Fruit fly (Drosophila melanogaster) whole organism, embryonic: ENCODE measurements around the gene kirre.

Experiments used
- Atf6 ChIP-seq: fragments of 200-800 bp; sonication (Bioruptor generic); IDR thresholded peaks from 2 replicates; pipeline ENCODE4 v1.3.6; 2022; ENCODE audit warnings: missing biosample characterization, missing genetic modification characterization
- Bgb ChIP-seq: fragments of 200-800 bp; sonication (Bioruptor generic); IDR thresholded peaks from 2 replicates; pipeline ENCODE4 v1.3.6; 2022; ENCODE audit warnings: missing biosample characterization, missing genetic modification characterization; ENCODE audit not compliant: partially characterized antibody
- CG10979 ChIP-seq: fragments of 200-800 bp; sonication (Bioruptor generic); optimal IDR thresholded peaks from 2 replicates; lab custom pipeline; 2018; ENCODE audit warnings: missing biosample characterization, mild to moderate bottlenecking, missing genetic modification characterization, moderate library complexity
- CG11093 ChIP-seq: fragments of 200-800 bp; sonication (Bioruptor generic); IDR thresholded peaks from 3 replicates; pipeline ENCODE4 v1.3.6; 2022; ENCODE audit warnings: missing biosample characterization, missing genetic modification characterization
- CG11560 ChIP-seq: fragments of 200-800 bp; sonication (Bioruptor generic); IDR thresholded peaks from 3 replicates; pipeline ENCODE4 v1.3.6; 2022; ENCODE audit warnings: missing biosample characterization, missing genetic modification characterization
- CG11723 ChIP-seq: fragments of 200-800 bp; sonication (Bioruptor generic); optimal IDR thresholded peaks from 2 replicates; lab custom pipeline; 2017; ENCODE audit warnings: missing biosample characterization, mild to moderate bottlenecking, missing genetic modification characterization
- CG12942 ChIP-seq: fragments of 200-800 bp; sonication (Bioruptor generic); optimal IDR thresholded peaks from 3 replicates; lab custom pipeline; 2016; ENCODE audit warnings: missing biosample characterization, missing genetic modification characterization
- CG13424 ChIP-seq: fragments of 200-800 bp; sonication (Bioruptor generic); optimal IDR thresholded peaks from 2 replicates; lab custom pipeline; 2019; ENCODE audit warnings: missing biosample characterization, mild to moderate bottlenecking, missing genetic modification characterization, moderate library complexity
- CG13624 ChIP-seq: fragments of 200-800 bp; sonication (Bioruptor generic); optimal IDR thresholded peaks from 2 replicates; lab custom pipeline; 2016; ENCODE audit warnings: missing biosample characterization, missing genetic modification characterization
- CG16813 ChIP-seq: fragments of 200-800 bp; sonication (Bioruptor generic); IDR thresholded peaks from 3 replicates; pipeline ENCODE4 v1.3.6; 2022; ENCODE audit warnings: missing biosample characterization, missing genetic modification characterization; ENCODE audit not compliant: partially characterized antibody
- CG17802 ChIP-seq: fragments of 200-800 bp; sonication (Bioruptor generic); optimal IDR thresholded peaks from 2 replicates; lab custom pipeline; 2018; ENCODE audit warnings: missing biosample characterization, mild to moderate bottlenecking, missing genetic modification characterization, moderate library complexity
- CG18011 ChIP-seq: fragments of 200-800 bp; sonication (Bioruptor generic); optimal IDR thresholded peaks from 2 replicates; lab custom pipeline; 2017; ENCODE audit warnings: missing biosample characterization, missing genetic modification characterization, mild to moderate bottlenecking, moderate library complexity, missing genotype
- CG2875 ChIP-seq: fragments of 200-800 bp; sonication (Bioruptor generic); optimal IDR thresholded peaks from 2 replicates; lab custom pipeline; 2017; ENCODE audit warnings: missing biosample characterization, mild to moderate bottlenecking, missing genetic modification characterization, missing genetic modification reagents
- CG2889 ChIP-seq: fragments of 200-800 bp; sonication (Bioruptor generic); IDR thresholded peaks from 3 replicates; pipeline ENCODE4 v1.3.6; 2022; ENCODE audit warnings: missing biosample characterization, missing genetic modification characterization
- CG31388 ChIP-seq: fragments of 200-800 bp; sonication (Bioruptor generic); optimal IDR thresholded peaks from 2 replicates; lab custom pipeline; 2016; ENCODE audit warnings: missing biosample characterization, missing genetic modification characterization
- CG33557 ChIP-seq: fragments of 200-800 bp; sonication (Bioruptor generic); optimal IDR thresholded peaks from 2 replicates; lab custom pipeline; 2019; ENCODE audit warnings: missing biosample characterization, mild to moderate bottlenecking, missing genetic modification characterization, moderate library complexity
- CG34376 ChIP-seq: fragments of 200-800 bp; sonication (Bioruptor generic); optimal IDR thresholded peaks from 2 replicates; lab custom pipeline; 2018; ENCODE audit warnings: missing biosample characterization, mild to moderate bottlenecking, missing genetic modification characterization
- CG34422 ChIP-seq: fragments of 200-800 bp; sonication (Bioruptor generic); IDR thresholded peaks from 3 replicates; pipeline ENCODE4 v1.3.6; 2022; ENCODE audit warnings: missing biosample characterization, missing genetic modification characterization
- CG42726 ChIP-seq: fragments of 200-800 bp; sonication (Bioruptor generic); IDR thresholded peaks from 2 replicates; pipeline ENCODE4 v1.3.6; 2022; ENCODE audit warnings: missing biosample characterization, missing genetic modification characterization; ENCODE audit not compliant: partially characterized antibody
- CG4360 ChIP-seq: fragments of 200-800 bp; sonication (Bioruptor generic); IDR thresholded peaks from 2 replicates; pipeline ENCODE4 v1.3.6; 2022; ENCODE audit warnings: missing biosample characterization, missing genetic modification characterization
- CG6654 ChIP-seq: fragments of 200-800 bp; sonication (Bioruptor generic); optimal IDR thresholded peaks from 2 replicates; lab custom pipeline; 2017; ENCODE audit warnings: missing biosample characterization, mild to moderate bottlenecking, missing genetic modification characterization
- CG6683 ChIP-seq: fragments of 200-800 bp; sonication (Bioruptor generic); optimal IDR thresholded peaks from 2 replicates; lab custom pipeline; 2017; ENCODE audit warnings: missing biosample characterization, mild to moderate bottlenecking, missing genetic modification characterization, missing genetic modification reagents
- CG7786 ChIP-seq: fragments of 200-800 bp; sonication (Bioruptor generic); optimal IDR thresholded peaks from 2 replicates; lab custom pipeline; 2016; ENCODE audit warnings: missing biosample characterization, missing genetic modification characterization
- CG8281 ChIP-seq: fragments of 200-800 bp; sonication (Bioruptor generic); optimal IDR thresholded peaks from 2 replicates; lab custom pipeline; 2018; ENCODE audit warnings: missing biosample characterization, mild to moderate bottlenecking, missing genetic modification characterization, moderate library complexity
- CG8290 ChIP-seq, 3 experiments: fragments of 200-800 bp; sonication (Bioruptor generic); optimal IDR thresholded peaks; 2 replicates each; lab custom pipeline; 2016 to 2019; ENCODE audit warnings: missing biosample characterization in 3 of 3, missing genetic modification characterization in 3 of 3, mild to moderate bottlenecking in 2 of 3, moderate library complexity in 1 of 3
- CG9817 ChIP-seq: fragments of 200-800 bp; sonication (Bioruptor generic); optimal IDR thresholded peaks from 2 replicates; lab custom pipeline; 2018; ENCODE audit warnings: missing biosample characterization, mild to moderate bottlenecking, missing genetic modification characterization, moderate library complexity
- D19A ChIP-seq: fragments of 200-800 bp; optimal IDR thresholded peaks from 3 replicates; lab custom pipeline; 2019; ENCODE audit warnings: missing biosample characterization, mild to moderate bottlenecking, missing genetic modification characterization, moderate library complexity
- HLHmδ ChIP-seq: fragments of 200-800 bp; sonication (Bioruptor generic); optimal IDR thresholded peaks from 2 replicates; lab custom pipeline; 2018; ENCODE audit warnings: missing biosample characterization, mild to moderate bottlenecking, missing genetic modification characterization, moderate library complexity
- Hmr ChIP-seq: fragments of 200-800 bp; sonication (Bioruptor generic); optimal IDR thresholded peaks from 3 replicates; lab custom pipeline; 2017; ENCODE audit warnings: mild to moderate bottlenecking, missing biosample characterization, missing genetic modification reagents, missing genetic modification characterization
- Oli ChIP-seq: fragments of 200-800 bp; sonication (Bioruptor generic); optimal IDR thresholded peaks from 2 replicates; lab custom pipeline; 2018; ENCODE audit warnings: missing biosample characterization, mild to moderate bottlenecking, missing genetic modification characterization, moderate library complexity
- Ptx1 ChIP-seq: fragments of 200-800 bp; sonication (Bioruptor generic); IDR thresholded peaks from 2 replicates; pipeline ENCODE4 v1.3.6; 2022; ENCODE audit warnings: missing biosample characterization, missing genetic modification characterization
- Rfx ChIP-seq: fragments of 200-800 bp; sonication (Bioruptor generic); IDR thresholded peaks from 2 replicates; pipeline ENCODE4 v1.3.6; 2022; ENCODE audit warnings: missing biosample characterization, missing genetic modification characterization
- Scr ChIP-seq: fragments of 200-800 bp; sonication (Bioruptor generic); IDR thresholded peaks from 2 replicates; pipeline ENCODE4 v1.3.6; 2022; ENCODE audit warnings: missing biosample characterization, missing genetic modification characterization; ENCODE audit not compliant: partially characterized antibody
- Sry-δ ChIP-seq: fragments of 200-800 bp; sonication (Bioruptor generic); optimal IDR thresholded peaks from 2 replicates; lab custom pipeline; 2016; ENCODE audit warnings: missing biosample characterization, missing genetic modification characterization
- Stat92E ChIP-seq, 3 experiments: fragments of >200 bp in 2 of 3; fragments of 200-800 bp in 1 of 3; sonication (Bioruptor generic) in 1 of 3; optimal IDR thresholded peaks; 2 replicates each; lab custom pipeline; 2017 to 2019; ENCODE audit warnings: missing biosample characterization in 3 of 3, missing genetic modification characterization in 3 of 3, mild to moderate bottlenecking in 1 of 3, moderate library complexity in 1 of 3
- ap ChIP-seq: fragments of 200-800 bp; sonication (Bioruptor generic); IDR thresholded peaks from 2 replicates; pipeline ENCODE4 v1.3.6; 2022; ENCODE audit warnings: missing biosample characterization, missing genetic modification characterization
- cato ChIP-seq: fragments of 200-800 bp; sonication (Bioruptor generic); optimal IDR thresholded peaks from 2 replicates; lab custom pipeline; 2016; ENCODE audit warnings: missing biosample characterization, missing genetic modification characterization, borderline replicate concordance
- exex ChIP-seq: fragments of 200-800 bp; sonication (Bioruptor generic); optimal IDR thresholded peaks from 4 replicates; lab custom pipeline; 2018; ENCODE audit warnings: missing biosample characterization, mild to moderate bottlenecking, missing genetic modification characterization, moderate library complexity
- gsb ChIP-seq: fragments of 200-800 bp; sonication (Bioruptor generic); IDR thresholded peaks from 2 replicates; pipeline ENCODE4 v1.3.6; 2022; ENCODE audit warnings: missing biosample characterization, missing genetic modification characterization
- gt ChIP-seq: fragments of 200-800 bp; sonication (Bioruptor generic); IDR thresholded peaks from 2 replicates; pipeline ENCODE4 v1.3.6; 2022; ENCODE audit warnings: missing biosample characterization, missing genetic modification characterization
- klu ChIP-seq: fragments of 200-800 bp; sonication (Bioruptor generic); IDR thresholded peaks from 2 replicates; pipeline ENCODE4 v1.3.6; 2022; ENCODE audit warnings: missing biosample characterization, missing genetic modification characterization
- mam ChIP-seq: fragments of 200-800 bp; sonication (Bioruptor generic); optimal IDR thresholded peaks from 3 replicates; lab custom pipeline; 2016; ENCODE audit warnings: missing biosample characterization, missing genetic modification characterization
- org-1 ChIP-seq: fragments of 200-800 bp; sonication (Bioruptor generic); optimal IDR thresholded peaks from 2 replicates; lab custom pipeline; 2017; ENCODE audit warnings: missing biosample characterization, missing genetic modification characterization
- rib ChIP-seq: fragments of 200-800 bp; sonication (Bioruptor generic); IDR thresholded peaks from 2 replicates; pipeline ENCODE4 v1.3.6; 2022; ENCODE audit warnings: missing biosample characterization, missing genetic modification characterization
- so ChIP-seq: fragments of 200-800 bp; sonication (Bioruptor generic); IDR thresholded peaks from 3 replicates; pipeline ENCODE4 v1.3.6; 2022; ENCODE audit warnings: missing biosample characterization, missing genetic modification characterization
- ssp ChIP-seq: fragments of 200-800 bp; sonication (Bioruptor generic); IDR thresholded peaks from 2 replicates; pipeline ENCODE4 v1.3.6; 2022; ENCODE audit warnings: missing biosample characterization, missing genetic modification characterization
- trh ChIP-seq: fragments of 200-800 bp; sonication (Bioruptor generic); optimal IDR thresholded peaks from 2 replicates; lab custom pipeline; 2016; ENCODE audit warnings: missing biosample characterization, missing genetic modification characterization
- ttk ChIP-seq: fragments of 200-800 bp; sonication (Bioruptor generic); IDR thresholded peaks from 2 replicates; pipeline ENCODE4 v2.1.2; 2022; ENCODE audit warnings: missing biosample characterization, missing genetic modification characterization
- wek ChIP-seq: fragments of 200-800 bp; sonication (Bioruptor generic); optimal IDR thresholded peaks from 3 replicates; lab custom pipeline; 2018; ENCODE audit warnings: missing biosample characterization, mild to moderate bottlenecking, missing genetic modification characterization, moderate library complexity
- zen ChIP-seq: fragments of 200-800 bp; sonication (Bioruptor generic); optimal IDR thresholded peaks from 3 replicates; lab custom pipeline; 2018; ENCODE audit warnings: missing biosample characterization, mild to moderate bottlenecking, missing genetic modification characterization, moderate library complexity

Gene kirre

DNA sequence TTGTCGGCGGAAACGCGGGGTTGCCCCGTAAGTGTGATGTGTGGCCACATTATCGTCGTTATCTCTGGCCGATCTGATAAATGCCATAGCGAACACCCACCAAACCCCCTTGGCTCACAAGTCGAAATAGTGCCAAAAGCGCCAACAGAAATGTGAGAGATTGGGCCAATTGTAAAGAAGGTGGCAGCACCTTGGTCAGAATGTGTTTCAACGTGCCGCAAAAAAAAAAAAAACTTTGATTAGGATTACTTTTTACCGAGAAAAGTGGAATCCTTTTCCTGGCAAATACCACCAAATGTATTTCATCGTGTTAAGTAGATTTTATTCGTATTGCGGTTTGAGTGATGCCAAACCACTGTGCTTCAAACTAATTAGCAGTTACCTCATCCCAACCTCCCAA, 2.8 kb downstream of the kirre start (continued):
- peak; percentile 44 for TF ChIP-seq CG12942 (GFP tag; lab: Kevin White, UChicago)
- TF ChIP-seq Stat92E (GFP tag; optimal IDR thresholded peaks at IDR 0.05; lab: Kevin White, UChicago), result no peak
- peak; percentile 31 for TF ChIP-seq CG6654 (GFP tag; lab: Kevin White, UChicago)
- TF ChIP-seq exex (tag; lab: Kevin White, UChicago), result peak; percentile 85
- peak; percentile 89 for TF ChIP-seq rib
- TF ChIP-seq CG9817 (tag; lab: Kevin White, UChicago), result peak; percentile 69
- TF ChIP-seq Ptx1 (GFP tag; lab: Robert Waterston, UW), result peak; percentile 90
- TF ChIP-seq CG34422 (GFP tag; lab: Robert Waterston, UW), result peak; percentile 85
- TF ChIP-seq CG31388 (GFP tag; lab: Kevin White, UChicago), result peak; percentile 0
- TF ChIP-seq so (GFP tag; lab: Robert Waterston, UW), result peak; percentile 85
- no peak for TF ChIP-seq CG16813 (GFP tag; lab: Robert Waterston, UW)
- TF ChIP-seq CG10979 (tag; lab: Kevin White, UChicago), result peak; percentile 5
- TF ChIP-seq gsb (GFP tag; lab: Robert Waterston, UW), result peak; percentile 91
- peak; percentile 77; the same call in 2 of the 3 replicates for TF ChIP-seq CG11093
- peak; percentile 95 for TF ChIP-seq Rfx (GFP tag; lab: Robert Waterston, UW)
- peak; percentile 69 for TF ChIP-seq org-1 (GFP tag; lab: Kevin White, UChicago)
- TF ChIP-seq CG6683 (GFP tag; lab: Kevin White, UChicago), result peak; percentile 56
- TF ChIP-seq CG42726 (GFP tag; lab: Robert Waterston, UW), result no peak
- TF ChIP-seq CG7786 (GFP tag; lab: Kevin White, UChicago), result peak; percentile 85
- TF ChIP-seq CG2875, result peak; percentile 48
- TF ChIP-seq cato (GFP tag; lab: Kevin White, UChicago), result no peak
- no peak for TF ChIP-seq CG33557 (GFP tag; lab: Kevin White, UChicago)
- TF ChIP-seq ssp (GFP tag; lab: Robert Waterston, UW), result peak; percentile 69
- no peak for TF ChIP-seq wek (GFP tag; lab: Kevin White, UChicago)
- TF ChIP-seq klu (GFP tag; lab: Robert Waterston, UW), result peak; percentile 77
- TF ChIP-seq gt (GFP tag; lab: Robert Waterston, UW), result no peak; the same call in 1 of the 2 replicates
- peak; percentile 81 for TF ChIP-seq CG13624 (GFP tag; lab: Kevin White, UChicago)
- TF ChIP-seq ap (GFP tag; lab: Robert Waterston, UW), result peak; percentile 79
- peak; percentile 43 for TF ChIP-seq Sry-δ (GFP tag; lab: Kevin White, UChicago)
- TF ChIP-seq CG18011 (GFP tag; lab: Kevin White, UChicago), result peak; percentile 59
- no peak for TF ChIP-seq CG4360 (GFP tag; lab: Robert Waterston, UW)
- TF ChIP-seq Scr (GFP tag; lab: Robert Waterston, UW), result no peak
- TF ChIP-seq Hmr (GFP tag; lab: Kevin White, UChicago), result peak; percentile 91
- TF ChIP-seq CG17802, result no peak
- peak; percentile 37 for TF ChIP-seq CG8281 (tag; lab: Kevin White, UChicago)
- TF ChIP-seq Bgb, result no peak
- peak; percentile 27 for TF ChIP-seq trh (GFP tag; lab: Kevin White, UChicago)
- peak; percentile 13 for TF ChIP-seq CG11723 (GFP tag; lab: Kevin White, UChicago)
- no peak for TF ChIP-seq D19A (tag; lab: Kevin White, UChicago)
- peak; percentile 94 for TF ChIP-seq Atf6 (GFP tag; lab: Robert Waterston, UW)
- TF ChIP-seq zen (tag; lab: Kevin White, UChicago), result peak; percentile 19
- peak; percentile 88 for TF ChIP-seq mam (GFP tag; lab: Kevin White, UChicago)
- TF ChIP-seq CG8290 (GFP tag; optimal IDR thresholded peaks at IDR 0.05; lab: Kevin White, UChicago), result no peak
- peak in 1 of 2 experiments; percentile 52 for TF ChIP-seq CG8290 (tag; optimal IDR thresholded peaks at IDR 0.05; lab: Kevin White, UChicago)
- peak; percentile 87 for TF ChIP-seq CG2889 (GFP tag; lab: Robert Waterston, UW)
- TF ChIP-seq ttk, result peak; percentile 74
- TF ChIP-seq CG11560, result peak; percentile 75
- TF ChIP-seq CG34376 (GFP tag; lab: Kevin White, UChicago), result no peak
- peak; percentile 79 for TF ChIP-seq Oli (tag; lab: Kevin White, UChicago)
- no peak for TF ChIP-seq HLHmδ (GFP tag; lab: Kevin White, UChicago)
- peak; percentile 74 for TF ChIP-seq CG13424 (tag; lab: Kevin White, UChicago)
